Worm (Caenorhabditis elegans) whole organism, young adult: ENCODE results near the gene T24H7.2.

Source experiments
- C17E4.6 ChIP-seq: fragments of 200-800 bp; sonication (Bioruptor generic); IDR thresholded peaks from 2 replicates; pipeline ENCODE4 v1.3.6; 2022; ENCODE audit warnings: missing genetic modification reagents, missing genetic modification characterization, missing compliant biosample characterization
- F23B12.7 ChIP-seq: sonication (generic microtip); optimal IDR thresholded peaks from 2 replicates; lab custom pipeline; 2017; ENCODE audit warnings: missing genetic modification characterization, mild to moderate bottlenecking, missing compliant biosample characterization, antibody characterized with exemption, moderate library complexity; ENCODE audit not compliant: insufficient read depth
- F33H1.4 ChIP-seq: fragments of 200-800 bp; sonication (Bioruptor generic); IDR thresholded peaks from 2 replicates; pipeline ENCODE4 v1.3.6; 2022; ENCODE audit warnings: missing genetic modification reagents, missing genetic modification characterization, missing compliant biosample characterization
- F37B4.10 ChIP-seq: fragments of 200-800 bp; sonication (Bioruptor generic); IDR thresholded peaks from 2 replicates; pipeline ENCODE4 v1.3.6; 2022; ENCODE audit warnings: missing genetic modification characterization, missing compliant biosample characterization
- F39B2.1 ChIP-seq: fragments of 200-800 bp; sonication (Bioruptor generic); IDR thresholded peaks from 2 replicates; pipeline ENCODE4 v1.3.6; 2022; ENCODE audit warnings: missing genetic modification reagents, missing genetic modification characterization, missing compliant biosample characterization
- F55B11.4 ChIP-seq: sonication (generic microtip); optimal IDR thresholded peaks from 2 replicates; lab custom pipeline; 2016; ENCODE audit warnings: missing compliant biosample characterization, missing genetic modification characterization, borderline replicate concordance; ENCODE audit not compliant: insufficient read depth
- F57C9.4 ChIP-seq: sonication (generic microtip); optimal IDR thresholded peaks from 2 replicates; lab custom pipeline; 2017; ENCODE audit warnings: mild to moderate bottlenecking, missing genetic modification characterization, missing compliant biosample characterization
- K11D2.4 ChIP-seq: fragments of 200-800 bp; sonication (Bioruptor generic); IDR thresholded peaks from 2 replicates; pipeline ENCODE4 v1.3.6; 2022; ENCODE audit warnings: missing genetic modification reagents, missing genetic modification characterization, missing compliant biosample characterization
- T26A5.8 ChIP-seq: sonication (generic microtip); optimal IDR thresholded peaks from 2 replicates; lab custom pipeline; 2016; ENCODE audit warnings: missing genetic modification characterization, missing compliant biosample characterization
- Y53F4B.3 ChIP-seq: fragments of 200-800 bp; sonication (Bioruptor generic); IDR thresholded peaks from 2 replicates; pipeline ENCODE4 v1.3.6; 2022; ENCODE audit warnings: missing genetic modification reagents, missing genetic modification characterization, missing compliant biosample characterization
- Y53G8AR.9 ChIP-seq: fragments of 200-800 bp; sonication (Bioruptor generic); conservative IDR thresholded peaks from 2 replicates; pipeline ENCODE4 v1.3.6; 2022; ENCODE audit warnings: missing genetic modification reagents, missing genetic modification characterization, missing compliant biosample characterization
- Y56A3A.18 ChIP-seq: fragments of 200-800 bp; sonication (Bioruptor generic); IDR thresholded peaks from 2 replicates; pipeline ENCODE4 v1.3.6; 2022; ENCODE audit warnings: missing genetic modification reagents, missing genetic modification characterization, missing compliant biosample characterization
- Y67H2A.10 ChIP-seq: fragments of 200-800 bp; sonication (Bioruptor generic); conservative IDR thresholded peaks from 2 replicates; pipeline ENCODE4 v1.3.6; 2022; ENCODE audit warnings: missing genetic modification reagents, missing genetic modification characterization, missing compliant biosample characterization
- ZK185.1 ChIP-seq: sonication (generic microtip); optimal IDR thresholded peaks from 2 replicates; lab custom pipeline; 2016; ENCODE audit warnings: mild to moderate bottlenecking, missing genetic modification characterization, missing compliant biosample characterization; ENCODE audit not compliant: poor library complexity, severe bottlenecking
- bed-1 ChIP-seq: fragments of 200-800 bp; sonication (Bioruptor generic); IDR thresholded peaks from 2 replicates; pipeline ENCODE4 v1.3.6; 2022; ENCODE audit warnings: missing genetic modification reagents, missing genetic modification characterization, missing compliant biosample characterization
- bed-2 ChIP-seq: fragments of 200-800 bp; sonication (Bioruptor generic); IDR thresholded peaks from 2 replicates; pipeline ENCODE4 v1.3.6; 2022; ENCODE audit warnings: missing genetic modification reagents, missing genetic modification characterization, missing compliant biosample characterization
- ccch-3 ChIP-seq: fragments of 200-800 bp; sonication (Bioruptor generic); optimal IDR thresholded peaks from 2 replicates; lab custom pipeline; 2018; ENCODE audit warnings: mild to moderate bottlenecking, missing genetic modification characterization, missing compliant biosample characterization
- cebp-2 ChIP-seq: fragments of 200-800 bp; sonication (Bioruptor generic); IDR thresholded peaks from 2 replicates; pipeline ENCODE4 v1.3.6; 2022; ENCODE audit warnings: missing genetic modification characterization, missing compliant biosample characterization
- ceh-100 ChIP-seq: fragments of 200-800 bp; sonication (Bioruptor generic); IDR thresholded peaks from 2 replicates; pipeline ENCODE4 v1.3.6; 2022; ENCODE audit warnings: missing genetic modification reagents, missing genetic modification characterization, missing compliant biosample characterization
- die-1 ChIP-seq: sonication (generic microtip); optimal IDR thresholded peaks from 2 replicates; lab custom pipeline; 2016; ENCODE audit warnings: missing genotype, mild to moderate bottlenecking, missing genetic modification characterization, missing compliant biosample characterization
- dox-1 ChIP-seq: fragments of 200-800 bp; sonication (Bioruptor generic); IDR thresholded peaks from 2 replicates; pipeline ENCODE4 v1.3.6; 2022; ENCODE audit warnings: missing genetic modification reagents, missing genetic modification characterization, missing compliant biosample characterization
- dpl-1 ChIP-seq: fragments of 150-350 bp; optimal IDR thresholded peaks from 2 replicates; lab custom pipeline; 2014; ENCODE audit warnings: missing biosample characterization, missing genetic modification reagents, missing genetic modification characterization
- gei-17 ChIP-seq: fragments of 200-800 bp; sonication (Bioruptor generic); optimal IDR thresholded peaks from 2 replicates; lab custom pipeline; 2018; ENCODE audit warnings: mild to moderate bottlenecking, missing genetic modification characterization, missing compliant biosample characterization
- hmg-1.2 ChIP-seq: fragments of 200-800 bp; sonication (Bioruptor generic); IDR thresholded peaks from 2 replicates; pipeline ENCODE4 v1.3.6; 2022; ENCODE audit warnings: missing genetic modification reagents, missing genetic modification characterization, missing compliant biosample characterization
- hsf-1 ChIP-seq: fragments of 200-800 bp; sonication (Bioruptor generic); IDR thresholded peaks from 2 replicates; pipeline ENCODE4 v1.3.6; 2022; ENCODE audit warnings: missing genetic modification reagents, missing genetic modification characterization, missing compliant biosample characterization
- lag-1 ChIP-seq: fragments of 200-800 bp; sonication (Bioruptor generic); IDR thresholded peaks from 2 replicates; pipeline ENCODE4 v1.3.6; 2022; ENCODE audit warnings: missing genetic modification reagents, missing genetic modification characterization, missing compliant biosample characterization
- let-526 ChIP-seq: fragments of 200-800 bp; sonication (Bioruptor generic); IDR thresholded peaks from 2 replicates; pipeline ENCODE4 v1.3.6; 2022; ENCODE audit warnings: missing genetic modification reagents, missing genetic modification characterization, missing compliant biosample characterization
- lin-35 ChIP-seq, 3 experiments: fragments of 150-350 bp in 2 of 3; sonication (generic microtip) in 1 of 3; optimal IDR thresholded peaks; 2 replicates each; lab custom pipeline; 2014 to 2018; ENCODE audit warnings: missing biosample characterization in 3 of 3, missing genetic modification characterization in 3 of 3, missing genetic modification reagents in 3 of 3
- madf-3 ChIP-seq: fragments of 200-800 bp; sonication (Bioruptor generic); IDR thresholded peaks from 2 replicates; pipeline ENCODE4 v1.3.6; 2022; ENCODE audit warnings: missing genetic modification reagents, missing genetic modification characterization, missing compliant biosample characterization
- madf-6 ChIP-seq: fragments of 200-800 bp; sonication (Bioruptor generic); IDR thresholded peaks from 2 replicates; pipeline ENCODE4 v1.3.6; 2022; ENCODE audit warnings: missing genetic modification reagents, missing genetic modification characterization, missing compliant biosample characterization
- madf-8 ChIP-seq: fragments of 200-800 bp; sonication (Bioruptor generic); conservative IDR thresholded peaks from 2 replicates; pipeline ENCODE4 v1.3.6; 2022; ENCODE audit warnings: missing genetic modification reagents, missing genetic modification characterization, missing compliant biosample characterization
- mcd-1 ChIP-seq: fragments of 200-800 bp; sonication (Bioruptor generic); IDR thresholded peaks from 2 replicates; pipeline ENCODE4 v1.3.6; 2022; ENCODE audit warnings: missing genetic modification reagents, missing genetic modification characterization, missing compliant biosample characterization
- nfyb-1 ChIP-seq: fragments of 200-800 bp; sonication (Bioruptor generic); IDR thresholded peaks from 2 replicates; pipeline ENCODE4 v1.3.6; 2022; ENCODE audit warnings: missing genetic modification reagents, missing genetic modification characterization, missing compliant biosample characterization
- nhr-179 ChIP-seq: sonication (generic microtip); optimal IDR thresholded peaks from 2 replicates; lab custom pipeline; 2016; ENCODE audit warnings: mild to moderate bottlenecking, missing genetic modification characterization, missing compliant biosample characterization
- nhr-27 ChIP-seq: fragments of 200-800 bp; sonication (Bioruptor generic); optimal IDR thresholded peaks from 2 replicates; lab custom pipeline; 2018; ENCODE audit warnings: mild to moderate bottlenecking, missing genetic modification characterization, moderate library complexity, missing compliant biosample characterization
- pbrm-1 ChIP-seq: fragments of 200-800 bp; sonication (Bioruptor generic); IDR thresholded peaks from 2 replicates; pipeline ENCODE4 v1.3.6; 2022; ENCODE audit warnings: missing genetic modification reagents, missing genetic modification characterization, missing compliant biosample characterization
- repo-1 ChIP-seq: sonication (generic microtip); optimal IDR thresholded peaks from 2 replicates; lab custom pipeline; 2017; ENCODE audit warnings: mild to moderate bottlenecking, missing genetic modification characterization, missing compliant biosample characterization
- sea-2 ChIP-seq: fragments of 200-800 bp; sonication (Bioruptor generic); IDR thresholded peaks from 2 replicates; pipeline ENCODE4 v1.3.6; 2022; ENCODE audit warnings: missing genetic modification characterization, missing compliant biosample characterization
- snpc-1.1 ChIP-seq: sonication (generic microtip); optimal IDR thresholded peaks from 2 replicates; lab custom pipeline; 2017; ENCODE audit warnings: missing genetic modification characterization, mild to moderate bottlenecking, missing compliant biosample characterization, antibody characterized with exemption, moderate library complexity, missing genotype, missing genetic modification reagents; ENCODE audit not compliant: insufficient read depth
- snpc-1.3 ChIP-seq: sonication (generic microtip); optimal IDR thresholded peaks from 2 replicates; lab custom pipeline; 2017; ENCODE audit warnings: missing genetic modification characterization, mild to moderate bottlenecking, missing compliant biosample characterization, antibody characterized with exemption, moderate library complexity, missing genotype, missing genetic modification reagents; ENCODE audit not compliant: insufficient read depth
- tbp1 ChIP-seq: fragments of 200-800 bp; sonication (Bioruptor generic); optimal IDR thresholded peaks from 2 replicates; lab custom pipeline; 2018; ENCODE audit warnings: mild to moderate bottlenecking, missing genetic modification characterization, missing compliant biosample characterization
- unc-62 ChIP-seq: fragments of 150-350 bp; optimal IDR thresholded peaks from 2 replicates; lab custom pipeline; 2014; ENCODE audit warnings: missing biosample characterization, missing genetic modification reagents, missing genetic modification characterization
- xnd-1 ChIP-seq: sonication (generic microtip); optimal IDR thresholded peaks from 2 replicates; lab custom pipeline; 2016; ENCODE audit warnings: missing genotype, missing genetic modification reagents, missing genetic modification characterization, missing compliant biosample characterization
- ztf-25 ChIP-seq: fragments of 200-800 bp; sonication (Bioruptor generic); IDR thresholded peaks from 2 replicates; pipeline ENCODE4 v1.3.6; 2022; ENCODE audit warnings: missing genetic modification reagents, missing genetic modification characterization, missing compliant biosample characterization
- ztf-3 ChIP-seq: fragments of 200-800 bp; sonication (Bioruptor generic); optimal IDR thresholded peaks from 2 replicates; lab custom pipeline; 2018; ENCODE audit warnings: mild to moderate bottlenecking, missing genetic modification characterization, missing compliant biosample characterization

Gene T24H7.2

DNA sequence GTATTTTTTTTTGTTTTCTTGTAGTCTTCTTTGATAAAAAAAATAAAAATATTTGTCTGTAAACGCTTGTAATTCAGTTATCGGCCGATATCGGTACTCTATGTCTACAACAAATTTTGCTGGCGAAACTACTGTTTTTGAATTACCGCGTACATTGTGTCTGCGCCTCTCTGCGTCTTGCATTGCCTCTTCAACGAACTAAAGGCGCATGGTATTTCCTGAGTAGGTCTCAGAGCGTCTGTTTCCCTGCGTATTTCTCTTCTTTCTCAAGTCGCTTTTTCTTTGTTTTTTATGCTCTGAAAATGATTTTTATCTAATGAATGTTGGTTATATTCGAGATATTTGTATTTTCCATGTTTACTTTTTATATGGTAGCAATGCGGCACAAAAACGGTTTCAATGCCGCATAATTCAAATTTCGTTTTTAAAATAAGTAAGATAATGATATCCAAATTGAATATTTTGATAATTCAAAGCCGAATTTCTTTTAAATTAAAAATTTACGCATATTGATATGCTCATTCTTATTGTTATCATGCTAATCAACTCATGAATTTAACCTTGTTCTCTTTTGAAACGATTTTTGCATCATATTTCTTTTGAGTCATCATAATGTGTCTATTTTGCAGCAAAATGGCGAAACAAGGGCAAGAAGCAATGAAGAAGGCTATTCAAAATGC, 3.8 kb downstream of the T24H7.2 start, which contains the start of gene phb-2 (continued):
- TF ChIP-seq hmg-1.2 (peak; percentile 92), nfyb-1 (GFP tag; lab: Robert Waterston, UW) (peak; percentile 58; the same call in 1 of the 2 replicates), tbp1 (GFP tag; lab: Kevin White, UChicago) (peak; percentile 49), Y53G8AR.9 (GFP tag; lab: Robert Waterston, UW) (0 out of 2 replicates have a peak, but pooled peaks have one; percentile 29), nhr-27 (tag; lab: Kevin White, UChicago) (no peak), die-1 (tag; lab: Kevin White, UChicago) (peak; percentile 0), let-526 (GFP tag; lab: Robert Waterston, UW) (0 out of 2 replicates have a peak, but pooled peaks have one; percentile 7), ceh-100 (GFP tag; lab: Robert Waterston, UW) (peak; percentile 41; the same call in 1 of the 2 replicates), mcd-1 (GFP tag; lab: Robert Waterston, UW) (peak; percentile 75), ZK185.1 (tag; lab: Kevin White, UChicago) (peak; percentile 22), dox-1 (peak; percentile 78), dpl-1 (GFP tag; lab: Kevin White, UChicago) (peak; percentile 75), xnd-1 (tag; lab: Kevin White, UChicago) (no peak)

ce11 chrII:6252707-6253106, 5.6 kb downstream of the T24H7.2 start:
- TF ChIP-seq gei-17 (no peak), ztf-3 (GFP tag; lab: Kevin White, UChicago) (no peak), Y53F4B.3 (GFP tag; lab: Robert Waterston, UW) (no peak), K11D2.4 (GFP tag; lab: Robert Waterston, UW) (no peak), cebp-2 (GFP tag; lab: Robert Waterston, UW) (no peak), nhr-27 (tag; lab: Kevin White, UChicago) (no peak), sea-2 (GFP tag; lab: Robert Waterston, UW) (no peak), die-1 (tag; lab: Kevin White, UChicago) (no peak), repo-1 (peak; percentile 37), hsf-1 (GFP tag; lab: Robert Waterston, UW) (0 out of 2 replicates have a peak, but pooled peaks have one; percentile 38), Y56A3A.18 (peak; percentile 63; the same call in 1 of the 2 replicates), dox-1 (no peak), pbrm-1 (GFP tag; lab: Robert Waterston, UW) (0 out of 2 replicates have a peak, but pooled peaks have one; percentile 29), T26A5.8 (tag; lab: Kevin White, UChicago) (no peak), ccch-3 (GFP tag; lab: Kevin White, UChicago) (no peak), unc-62 (no peak), madf-6 (GFP tag; lab: Robert Waterston, UW) (peak; percentile 67), nhr-179 (tag; lab: Kevin White, UChicago) (no peak), C17E4.6 (GFP tag; lab: Robert Waterston, UW) (no peak), F57C9.4 (tag; lab: Kevin White, UChicago) (no peak), F33H1.4 (GFP tag; lab: Robert Waterston, UW) (no peak), lin-35 (GFP tag; optimal IDR thresholded peaks at IDR 0.05; lab: Kevin White, UChicago) (no peak), F37B4.10 (GFP tag; lab: Robert Waterston, UW) (no peak), snpc-1.1 (tag; lab: Kevin White, UChicago) (no peak), F55B11.4 (tag; lab: Kevin White, UChicago) (no peak), F39B2.1 (no peak), Y67H2A.10 (no peak), F23B12.7 (no peak), lag-1 (GFP tag; lab: Robert Waterston, UW) (no peak), ztf-25 (GFP tag; lab: Robert Waterston, UW) (no peak), snpc-1.3 (tag; lab: Kevin White, UChicago) (peak; percentile 44), madf-8 (GFP tag; lab: Robert Waterston, UW) (no peak), madf-3 (0 out of 2 replicates have a peak, but pooled peaks have one; percentile 59), bed-2 (GFP tag; lab: Robert Waterston, UW) (no peak), bed-1 (GFP tag; lab: Robert Waterston, UW) (no peak)
